Worm (Caenorhabditis elegans) whole organism, L1 larva: Measurements from ENCODE around the gene clec-210.

Experiments used
- C34B4.2 ChIP-seq: sonication (generic microtip); optimal IDR thresholded peaks from 2 replicates; lab custom pipeline; 2017; ENCODE audit warnings: mild to moderate bottlenecking, missing genetic modification characterization, missing compliant biosample characterization
- aha-1 ChIP-seq: fragments of 150-350 bp; optimal IDR thresholded peaks from 2 replicates; lab custom pipeline; 2014; ENCODE audit warnings: missing biosample characterization, missing genetic modification characterization
- alr-1 ChIP-seq: fragments of 200-800 bp; sonication (Bioruptor generic); optimal IDR thresholded peaks from 2 replicates; lab custom pipeline; 2018; ENCODE audit warnings: borderline replicate concordance, mild to moderate bottlenecking, missing genetic modification characterization, missing compliant biosample characterization
- aly-2 ChIP-seq: fragments of 150-350 bp; optimal IDR thresholded peaks from 2 replicates; lab custom pipeline; 2014; ENCODE audit warnings: missing biosample characterization, missing genetic modification characterization
- ama-1 ChIP-seq: fragments of 150-350 bp; optimal IDR thresholded peaks from 2 replicates; lab custom pipeline; 2014
- blmp-1 ChIP-seq: fragments of 150-350 bp; optimal IDR thresholded peaks from 2 replicates; lab custom pipeline; 2014; ENCODE audit warnings: missing biosample characterization, missing genetic modification characterization
- ceh-63 ChIP-seq: fragments of 200-800 bp; sonication (Bioruptor generic); optimal IDR thresholded peaks from 2 replicates; lab custom pipeline; 2018; ENCODE audit warnings: mild to moderate bottlenecking, missing genetic modification characterization, missing compliant biosample characterization
- ceh-82 ChIP-seq, 3 experiments: fragments of 150-350 bp in 1 of 3; sonication (generic microtip) in 2 of 3; optimal IDR thresholded peaks; 2 replicates each; lab custom pipeline; 2014 to 2017; ENCODE audit warnings: missing biosample characterization in 3 of 3, missing genetic modification characterization in 3 of 3
- efl-1 ChIP-seq, 4 experiments: fragments of 150-350 bp; optimal IDR thresholded peaks in 3 of 4; peaks in 1 of 4; 1 replicate in 1 of 4; 2 replicates in 3 of 4; lab custom pipeline; 2014; ENCODE audit warnings: missing biosample characterization in 2 of 4, missing genetic modification characterization in 2 of 4, missing genetic modification reagents in 2 of 4
- elt-3 ChIP-seq, 6 experiments: fragments of 150-350 bp in 1 of 6; sonication (generic microtip); optimal IDR thresholded peaks; 2 replicates each; lab custom pipeline; 2017 to 2018; ENCODE audit warnings: missing biosample characterization in 6 of 6, missing genetic modification characterization in 6 of 6, inconsistent platforms in 1 of 6
- ets-5 ChIP-seq: fragments of 200-800 bp; sonication (Bioruptor generic); IDR thresholded peaks from 2 replicates; pipeline ENCODE4 v1.3.6; 2022; ENCODE audit warnings: missing genetic modification characterization, missing compliant biosample characterization
- fkh-10 ChIP-seq: sonication (generic microtip); optimal IDR thresholded peaks from 2 replicates; lab custom pipeline; 2017; ENCODE audit warnings: missing biosample characterization, missing genetic modification reagents, missing genetic modification characterization
- fkh-4 ChIP-seq: sonication (generic microtip); optimal IDR thresholded peaks from 2 replicates; lab custom pipeline; 2016; ENCODE audit warnings: missing compliant biosample characterization, missing genetic modification characterization, borderline replicate concordance
- grh-1 ChIP-seq: fragments of 200-800 bp; sonication (Bioruptor generic); IDR thresholded peaks from 2 replicates; pipeline ENCODE4 v1.3.6; 2022; ENCODE audit warnings: missing genetic modification reagents, missing genetic modification characterization, missing compliant biosample characterization
- hlh-17 ChIP-seq: fragments of 200-800 bp; sonication (Bioruptor generic); optimal IDR thresholded peaks from 2 replicates; lab custom pipeline; 2018; ENCODE audit warnings: missing genetic modification characterization, mild to moderate bottlenecking, missing compliant biosample characterization, moderate library complexity, borderline replicate concordance
- hlh-4 ChIP-seq: sonication (generic microtip); optimal IDR thresholded peaks from 2 replicates; lab custom pipeline; 2016; ENCODE audit warnings: mild to moderate bottlenecking, missing genetic modification characterization, missing compliant biosample characterization
- hpl-2 ChIP-seq: fragments of 150-350 bp; optimal IDR thresholded peaks from 2 replicates; lab custom pipeline; 2014; ENCODE audit warnings: missing biosample characterization, missing genetic modification reagents, missing genetic modification characterization
- isw-1 ChIP-seq: fragments of 200-800 bp; sonication (Bioruptor generic); IDR thresholded peaks from 2 replicates; pipeline ENCODE4 v1.3.6; 2022; ENCODE audit warnings: missing genetic modification characterization, missing compliant biosample characterization
- lin-15B ChIP-seq: fragments of 150-350 bp; sonication (generic microtip); optimal IDR thresholded peaks from 3 replicates; lab custom pipeline; 2014; ENCODE audit warnings: missing biosample characterization, missing genetic modification characterization
- lin-39 ChIP-seq: fragments of 150-350 bp; optimal IDR thresholded peaks from 2 replicates; lab custom pipeline; 2014; ENCODE audit warnings: missing biosample characterization, missing genetic modification reagents, missing genetic modification characterization
- lsy-2 ChIP-seq, 2 experiments: fragments of 150-350 bp; optimal IDR thresholded peaks; 2 replicates each; lab custom pipeline; 2014; ENCODE audit warnings: missing biosample characterization in 2 of 2, missing genetic modification characterization in 2 of 2
- mab-9 ChIP-seq: fragments of 200-800 bp; sonication (Bioruptor generic); IDR thresholded peaks from 2 replicates; pipeline ENCODE4 v1.3.6; 2022; ENCODE audit warnings: missing genetic modification reagents, missing genetic modification characterization, missing compliant biosample characterization
- mdl-1 ChIP-seq, 2 experiments: fragments of 150-350 bp; optimal IDR thresholded peaks; 2 replicates each; lab custom pipeline; 2014 to 2017; ENCODE audit warnings: missing biosample characterization in 2 of 2, missing genetic modification characterization in 2 of 2, inconsistent platforms in 1 of 2
- nhr-11 ChIP-seq: fragments of 150-350 bp; optimal IDR thresholded peaks from 2 replicates; lab custom pipeline; 2014; ENCODE audit warnings: missing biosample characterization, missing genetic modification characterization
- nhr-20 ChIP-seq: sonication (generic microtip); optimal IDR thresholded peaks from 2 replicates; lab custom pipeline; 2016; ENCODE audit warnings: mild to moderate bottlenecking, missing genetic modification characterization, missing compliant biosample characterization
- nhr-237 ChIP-seq: fragments of 150-350 bp; optimal IDR thresholded peaks from 2 replicates; lab custom pipeline; 2014; ENCODE audit warnings: missing biosample characterization, missing genetic modification characterization
- nhr-28 ChIP-seq: fragments of 150-350 bp; optimal IDR thresholded peaks from 2 replicates; lab custom pipeline; 2014; ENCODE audit warnings: missing biosample characterization, missing genetic modification characterization
- nhr-71 ChIP-seq: sonication (generic microtip); optimal IDR thresholded peaks from 2 replicates; lab custom pipeline; 2016; ENCODE audit warnings: mild to moderate bottlenecking, missing genetic modification characterization, moderate library complexity, missing compliant biosample characterization
- nhr-84 ChIP-seq: sonication (generic microtip); optimal IDR thresholded peaks from 2 replicates; lab custom pipeline; 2017; ENCODE audit warnings: missing biosample characterization, missing genetic modification characterization
- nhr-90 ChIP-seq: sonication (generic microtip); optimal IDR thresholded peaks from 2 replicates; lab custom pipeline; 2016; ENCODE audit warnings: mild to moderate bottlenecking, missing genetic modification characterization, missing compliant biosample characterization; ENCODE audit not compliant: poor library complexity
- pag-3 ChIP-seq: sonication (generic microtip); optimal IDR thresholded peaks from 2 replicates; lab custom pipeline; 2017; ENCODE audit warnings: missing genetic modification characterization, mild to moderate bottlenecking, missing compliant biosample characterization, antibody characterized with exemption, borderline replicate concordance; ENCODE audit not compliant: insufficient read depth
- rnt-1 ChIP-seq: sonication (generic microtip); optimal IDR thresholded peaks from 2 replicates; lab custom pipeline; 2016; ENCODE audit warnings: mild to moderate bottlenecking, missing genetic modification characterization, moderate library complexity, missing compliant biosample characterization
- skn-1 ChIP-seq: fragments of 150-350 bp; optimal IDR thresholded peaks from 2 replicates; lab custom pipeline; 2014; ENCODE audit warnings: missing biosample characterization, missing genetic modification characterization
- sup-37 ChIP-seq: fragments of 200-800 bp; sonication (Bioruptor generic); optimal IDR thresholded peaks from 2 replicates; lab custom pipeline; 2018; ENCODE audit warnings: mild to moderate bottlenecking, missing genetic modification characterization, missing compliant biosample characterization
- swsn-7 ChIP-seq: sonication (generic microtip); optimal IDR thresholded peaks from 2 replicates; lab custom pipeline; 2016; ENCODE audit warnings: missing genetic modification characterization, missing compliant biosample characterization
- tbx-2 ChIP-seq: sonication (generic microtip); optimal IDR thresholded peaks from 2 replicates; lab custom pipeline; 2016; ENCODE audit warnings: missing genetic modification characterization, missing compliant biosample characterization
- unc-130 ChIP-seq: fragments of 150-350 bp; optimal IDR thresholded peaks from 2 replicates; lab custom pipeline; 2017; ENCODE audit warnings: missing biosample characterization, missing genetic modification characterization, inconsistent platforms
- unc-30 ChIP-seq: sonication (generic microtip); optimal IDR thresholded peaks from 2 replicates; lab custom pipeline; 2017; ENCODE audit warnings: missing biosample characterization, missing genetic modification characterization
- unc-62 ChIP-seq: fragments of 150-350 bp; optimal IDR thresholded peaks from 2 replicates; lab custom pipeline; 2014; ENCODE audit warnings: missing biosample characterization, missing genetic modification reagents, missing genetic modification characterization
- unc-98 ChIP-seq: fragments of 200-800 bp; sonication (Bioruptor generic); IDR thresholded peaks from 2 replicates; pipeline ENCODE4 v1.3.6; 2022; ENCODE audit warnings: missing genetic modification characterization, missing compliant biosample characterization
- ztf-11 ChIP-seq, 2 experiments: sonication (generic microtip); optimal IDR thresholded peaks; 2 replicates each; lab custom pipeline; 2016 to 2017; ENCODE audit warnings: missing genetic modification characterization in 2 of 2, missing biosample characterization in 1 of 2, missing compliant biosample characterization in 1 of 2
- ztf-4 ChIP-seq: fragments of 150-350 bp; optimal IDR thresholded peaks from 2 replicates; lab custom pipeline; 2014; ENCODE audit warnings: missing biosample characterization, missing genetic modification characterization

clec-210 gene

ce11 chrV:3118167-3118566 lies at the start of gene clec-210:
Gene clec-210 (plus strand): TSS chrV:3118377.
- no peak for TF ChIP-seq rnt-1 (tag; lab: Kevin White, UChicago)
- no peak for TF ChIP-seq nhr-71 (tag; lab: Kevin White, UChicago)
- TF ChIP-seq C34B4.2 (tag; lab: Kevin White, UChicago) = no peak
- no peak for TF ChIP-seq efl-1 (optimal IDR thresholded peaks at IDR 0.05; lab: Kevin White, UChicago)
- TF ChIP-seq efl-1 (GFP tag; optimal IDR thresholded peaks at IDR 0.05 in 1 of 2; lab: Kevin White, UChicago) = no peak
- no peak for TF ChIP-seq fkh-4
- no peak for TF ChIP-seq swsn-7 (tag; lab: Kevin White, UChicago)
- no peak for TF ChIP-seq unc-130
- no peak for TF ChIP-seq skn-1 (tag; lab: Kevin White, UChicago)
- TF ChIP-seq pag-3 = no peak
- no peak for TF ChIP-seq sup-37 (GFP tag; lab: Kevin White, UChicago)
- no peak for TF ChIP-seq lin-15B (tag; lab: Kevin White, UChicago)
- no peak for TF ChIP-seq ceh-82 (tag; optimal IDR thresholded peaks at IDR 0.05; lab: Kevin White, UChicago)
- TF ChIP-seq hlh-4 (tag; lab: Kevin White, UChicago) = no peak
- TF ChIP-seq unc-30 (tag; lab: Kevin White, UChicago) = no peak
- TF ChIP-seq ceh-63 (GFP tag; lab: Kevin White, UChicago) = no peak
- no peak for TF ChIP-seq alr-1 (tag; lab: Kevin White, UChicago)
- TF ChIP-seq ztf-11 (tag; optimal IDR thresholded peaks at IDR 0.05; lab: Kevin White, UChicago) = no peak
- TF ChIP-seq tbx-2 (tag; lab: Kevin White, UChicago) = no peak
- TF ChIP-seq nhr-84 = no peak
- TF ChIP-seq nhr-28 = no peak

- TF ChIP-seq unc-130 (no peak), mdl-1 (tag; optimal IDR thresholded peaks at IDR 0.05; lab: Kevin White, UChicago) (no peak), blmp-1 (tag; lab: Kevin White, UChicago) (no peak), pag-3 (no peak), unc-98 (GFP tag; lab: Robert Waterston, UW) (no peak), lin-39 (no peak), aha-1 (tag; lab: Kevin White, UChicago) (no peak), skn-1 (tag; lab: Kevin White, UChicago) (no peak), nhr-90 (no peak), fkh-10 (GFP tag; lab: Kevin White, UChicago) (no peak), hlh-17 (GFP tag; lab: Kevin White, UChicago) (no peak), hpl-2 (GFP tag; lab: Kevin White, UChicago) (no peak), ztf-4 (tag; lab: Kevin White, UChicago) (no peak), isw-1 (GFP tag; lab: Robert Waterston, UW) (no peak)
Measured at ce11 chrV:3069101-3069500, 49.1 kb upstream of the clec-210 start, which contains the start of gene str-40. Gene str-40 (minus strand): TSS chrV:3069201.

- TF ChIP-seq nhr-20 (tag; lab: Kevin White, UChicago) (no peak), ama-1 (lab: Kevin White, UChicago) (no peak)
Measured at ce11 chrV:3071548-3071947, 46.6 kb upstream of the clec-210 start, which contains the start of gene C50H11.13. Gene C50H11.13 (minus strand): TSS chrV:3071648.

ce11 chrV:3080792-3081191 lies 37.4 kb upstream of the clec-210 start, which contains the start of gene srt-5:
Gene srt-5 (minus strand): TSS chrV:3080892.
- TF ChIP-seq lsy-2 (tag; optimal IDR thresholded peaks at IDR 0.05; lab: Kevin White, UChicago) (no peak), hlh-4 (tag; lab: Kevin White, UChicago) (no peak), C34B4.2 (tag; lab: Kevin White, UChicago) (no peak), aly-2 (no peak), nhr-11 (tag; lab: Kevin White, UChicago) (no peak), grh-1 (GFP tag; lab: Robert Waterston, UW) (no peak), elt-3 (tag; optimal IDR thresholded peaks at IDR 0.05; lab: Kevin White, UChicago) (no peak), ets-5 (GFP tag; lab: Robert Waterston, UW) (no peak), unc-30 (tag; lab: Kevin White, UChicago) (no peak), unc-62 (GFP tag; lab: Kevin White, UChicago) (no peak), nhr-237 (tag; lab: Kevin White, UChicago) (no peak), skn-1 (tag; lab: Kevin White, UChicago) (no peak), lin-15B (tag; lab: Kevin White, UChicago) (no peak), isw-1 (GFP tag; lab: Robert Waterston, UW) (no peak), unc-98 (GFP tag; lab: Robert Waterston, UW) (no peak), rnt-1 (tag; lab: Kevin White, UChicago) (no peak), mab-9 (GFP tag; lab: Robert Waterston, UW) (no peak)
